Fruit fly (Drosophila melanogaster) whole organism, pupa: Measurements from ENCODE around the gene RpL24-like.

ENCODE experiments used
- CG14655 ChIP-seq: fragments of 200-800 bp; sonication (Bioruptor generic); optimal IDR thresholded peaks from 3 replicates; lab custom pipeline; 2017; ENCODE audit warnings: mild to moderate bottlenecking, missing biosample characterization, missing genetic modification reagents, missing genetic modification characterization
- CG15710 ChIP-seq: fragments of 200-800 bp; sonication (Bioruptor generic); optimal IDR thresholded peaks from 2 replicates; lab custom pipeline; 2018; ENCODE audit warnings: missing biosample characterization, mild to moderate bottlenecking, missing genetic modification characterization, moderate library complexity
- CG34367 ChIP-seq: fragments of 200-800 bp; sonication (Bioruptor generic); optimal IDR thresholded peaks from 2 replicates; lab custom pipeline; 2018; ENCODE audit warnings: missing biosample characterization, mild to moderate bottlenecking, missing genetic modification characterization
- CG4496 ChIP-seq: fragments of 200-800 bp; sonication (Bioruptor generic); IDR thresholded peaks from 3 replicates; pipeline ENCODE4 v1.3.6; 2022; ENCODE audit warnings: missing biosample characterization, missing genetic modification characterization
- CG8159 ChIP-seq: fragments of 200-800 bp; sonication (Bioruptor generic); optimal IDR thresholded peaks from 3 replicates; lab custom pipeline; 2018; ENCODE audit warnings: missing biosample characterization, mild to moderate bottlenecking, missing genetic modification characterization, moderate library complexity
- D1 ChIP-seq: fragments of 200-800 bp; sonication (Bioruptor generic); optimal IDR thresholded peaks from 2 replicates; lab custom pipeline; 2018; ENCODE audit warnings: missing biosample characterization, mild to moderate bottlenecking, missing genetic modification characterization, moderate library complexity
- EcR ChIP-seq: fragments of 200-800 bp; sonication (Bioruptor generic); optimal IDR thresholded peaks from 3 replicates; lab custom pipeline; 2019; ENCODE audit warnings: missing biosample characterization, missing genetic modification characterization, mild to moderate bottlenecking, moderate library complexity, missing genetic modification reagents
- Pif1B ChIP-seq: fragments of 200-800 bp; sonication (Bioruptor generic); optimal IDR thresholded peaks from 3 replicates; lab custom pipeline; 2016; ENCODE audit warnings: missing biosample characterization, missing genetic modification characterization
- fd96Ca ChIP-seq: fragments of 200-800 bp; sonication (Bioruptor generic); IDR thresholded peaks from 3 replicates; pipeline ENCODE4 v1.3.6; 2022; ENCODE audit warnings: missing biosample characterization, missing genetic modification characterization
- gl ChIP-seq: fragments of 200-800 bp; sonication (Bioruptor generic); optimal IDR thresholded peaks from 2 replicates; lab custom pipeline; 2018; ENCODE audit warnings: missing biosample characterization, mild to moderate bottlenecking, missing genetic modification characterization

DNA sequence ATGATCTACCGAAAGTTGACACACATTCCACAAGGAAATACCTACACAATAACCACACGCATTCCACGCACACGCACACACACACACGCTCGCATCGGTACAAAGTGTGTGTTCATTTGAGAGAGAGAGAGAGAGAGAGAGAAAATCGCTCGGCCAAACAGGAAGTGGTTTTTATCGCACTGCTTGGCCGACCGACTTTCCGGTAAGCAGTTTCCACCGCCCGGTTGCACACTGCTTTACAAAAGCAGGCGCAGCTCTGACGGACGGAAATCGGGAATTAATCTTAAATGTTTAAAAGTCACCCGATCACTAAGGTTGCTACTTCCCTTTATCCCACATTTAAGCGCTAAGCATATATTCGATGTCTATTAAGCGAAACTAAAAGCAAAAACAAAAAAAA lies 38.6 kb downstream of the RpL24-like start:
- TF ChIP-seq EcR (GFP tag; lab: Kevin White, UChicago) (no peak), D1 (tag; lab: Kevin White, UChicago) (no peak), CG14655 (GFP tag; lab: Kevin White, UChicago) (no peak), CG8159 (tag; lab: Kevin White, UChicago) (no peak), Pif1B (GFP tag; lab: Kevin White, UChicago) (no peak), CG15710 (tag; lab: Kevin White, UChicago) (no peak), CG34367 (tag; lab: Kevin White, UChicago) (no peak), gl (tag; lab: Kevin White, UChicago) (no peak), fd96Ca (no peak), CG4496 (GFP tag; lab: Robert Waterston, UW) (no peak)
